Fruit fly (Drosophila melanogaster) whole organism, pupa: ENCODE data around the gene Pka-C3.

Experiments used
- CG10348 ChIP-seq: fragments of 200-800 bp; sonication (Bioruptor generic); IDR thresholded peaks from 2 replicates; pipeline ENCODE4 v1.3.6; 2022; ENCODE audit warnings: missing biosample characterization, missing genetic modification characterization
- CG12605 ChIP-seq: fragments of 200-800 bp; sonication (Bioruptor generic); IDR thresholded peaks from 2 replicates; pipeline ENCODE4 v1.3.6; 2022; ENCODE audit warnings: missing biosample characterization, missing genetic modification characterization
- CG13204 ChIP-seq: fragments of 200-800 bp; sonication (Bioruptor generic); optimal IDR thresholded peaks from 2 replicates; lab custom pipeline; 2018; ENCODE audit warnings: missing biosample characterization, mild to moderate bottlenecking, missing genetic modification characterization, moderate library complexity
- CG14655 ChIP-seq: fragments of 200-800 bp; sonication (Bioruptor generic); optimal IDR thresholded peaks from 3 replicates; lab custom pipeline; 2017; ENCODE audit warnings: mild to moderate bottlenecking, missing biosample characterization, missing genetic modification reagents, missing genetic modification characterization
- CG17806 ChIP-seq: fragments of 200-800 bp; sonication (Bioruptor generic); optimal IDR thresholded peaks from 2 replicates; lab custom pipeline; 2018; ENCODE audit warnings: missing biosample characterization, mild to moderate bottlenecking, missing genetic modification characterization, moderate library complexity
- CG4496 ChIP-seq: fragments of 200-800 bp; sonication (Bioruptor generic); IDR thresholded peaks from 3 replicates; pipeline ENCODE4 v1.3.6; 2022; ENCODE audit warnings: missing biosample characterization, missing genetic modification characterization
- CG9948 ChIP-seq: fragments of 200-800 bp; sonication (Bioruptor generic); optimal IDR thresholded peaks from 2 replicates; lab custom pipeline; 2018; ENCODE audit warnings: missing biosample characterization, mild to moderate bottlenecking, missing genetic modification characterization, moderate library complexity
- D1 ChIP-seq: fragments of 200-800 bp; sonication (Bioruptor generic); optimal IDR thresholded peaks from 2 replicates; lab custom pipeline; 2018; ENCODE audit warnings: missing biosample characterization, mild to moderate bottlenecking, missing genetic modification characterization, moderate library complexity
- EcR ChIP-seq: fragments of 200-800 bp; sonication (Bioruptor generic); optimal IDR thresholded peaks from 3 replicates; lab custom pipeline; 2019; ENCODE audit warnings: missing biosample characterization, missing genetic modification characterization, mild to moderate bottlenecking, moderate library complexity, missing genetic modification reagents
- Ets98B ChIP-seq: fragments of 200-800 bp; sonication (Bioruptor generic); IDR thresholded peaks from 2 replicates; pipeline ENCODE4 v1.3.6; 2022; ENCODE audit warnings: missing biosample characterization, missing genetic modification characterization
- Pif1A ChIP-seq: fragments of 200-800 bp; sonication (Bioruptor generic); optimal IDR thresholded peaks from 3 replicates; lab custom pipeline; 2016; ENCODE audit warnings: missing biosample characterization, missing genetic modification characterization
- Snoo ChIP-seq: fragments of 200-800 bp; sonication (Bioruptor generic); optimal IDR thresholded peaks from 3 replicates; lab custom pipeline; 2017; ENCODE audit warnings: missing biosample characterization, mild to moderate bottlenecking, missing genetic modification characterization, inconsistent platforms
- gl ChIP-seq: fragments of 200-800 bp; sonication (Bioruptor generic); optimal IDR thresholded peaks from 2 replicates; lab custom pipeline; 2018; ENCODE audit warnings: missing biosample characterization, mild to moderate bottlenecking, missing genetic modification characterization
- rn ChIP-seq: fragments of 200-800 bp; sonication (Bioruptor generic); IDR thresholded peaks from 2 replicates; pipeline ENCODE4 v1.3.6; 2022; ENCODE audit warnings: missing biosample characterization, missing genetic modification characterization

dm6 chr3L:15968686-15969085 is 14.1 kb upstream of the Pka-C3 start:
- TF ChIP-seq Snoo (tag; lab: Kevin White, UChicago) (no peak), Pif1A (no peak), CG13204 (GFP tag; lab: Kevin White, UChicago) (no peak), gl (no peak), EcR (GFP tag; lab: Kevin White, UChicago) (no peak), CG17806 (tag; lab: Kevin White, UChicago) (no peak), CG12605 (GFP tag; lab: Robert Waterston, UW) (no peak), Ets98B (GFP tag; lab: Robert Waterston, UW) (no peak), CG10348 (GFP tag; lab: Robert Waterston, UW) (no peak), CG9948 (no peak), CG4496 (GFP tag; lab: Robert Waterston, UW) (no peak), CG14655 (no peak), rn (GFP tag; lab: Robert Waterston, UW) (no peak), D1 (tag; lab: Kevin White, UChicago) (no peak)
